Worm (Caenorhabditis elegans) whole organism, L4 larva: ENCODE results near the gene F41B5.12.
A peak's percentile ranks its signal among the peaks of the same experiment; 100 is the strongest.

Source experiments
- F49E8.2 ChIP-seq: sonication (generic microtip); optimal IDR thresholded peaks from 2 replicates; lab custom pipeline; 2016; ENCODE audit warnings: missing compliant biosample characterization, mild to moderate bottlenecking, missing genetic modification characterization, borderline replicate concordance
- Y75B8A.6 ChIP-seq: fragments of 200-800 bp; sonication (Bioruptor generic); IDR thresholded peaks from 2 replicates; pipeline ENCODE4 v1.3.6; 2022; ENCODE audit warnings: missing genetic modification reagents, missing genetic modification characterization, missing compliant biosample characterization
- ceh-44 ChIP-seq: fragments of 200-800 bp; sonication (Bioruptor generic); IDR thresholded peaks from 2 replicates; pipeline ENCODE4 v1.3.6; 2022; ENCODE audit warnings: missing genetic modification reagents, missing genetic modification characterization, missing compliant biosample characterization
- cey-2 ChIP-seq: sonication (generic microtip); optimal IDR thresholded peaks from 3 replicates; lab custom pipeline; 2017; ENCODE audit warnings: missing genetic modification characterization, mild to moderate bottlenecking, missing compliant biosample characterization, antibody characterized with exemption, borderline replicate concordance; ENCODE audit not compliant: insufficient read depth
- daf-12 ChIP-seq: fragments of 150-350 bp; optimal IDR thresholded peaks from 2 replicates; lab custom pipeline; 2014; ENCODE audit warnings: missing biosample characterization, missing genetic modification reagents, missing genetic modification characterization
- daf-16 ChIP-seq, 3 experiments: sonication (generic microtip); optimal IDR thresholded peaks; 2 replicates each; lab custom pipeline; 2016 to 2017; ENCODE audit warnings: missing genetic modification characterization in 3 of 3, missing genetic modification reagents in 3 of 3, mild to moderate bottlenecking in 2 of 3, missing compliant biosample characterization in 2 of 3, missing biosample characterization in 1 of 3, moderate library complexity in 1 of 3
- daf-19 ChIP-seq: fragments of 200-800 bp; sonication (Bioruptor generic); conservative IDR thresholded peaks from 2 replicates; pipeline ENCODE4 v1.3.6; 2022; ENCODE audit warnings: missing genetic modification characterization, missing compliant biosample characterization
- dmd-6 ChIP-seq: fragments of 200-800 bp; sonication (Bioruptor generic); IDR thresholded peaks from 2 replicates; pipeline ENCODE4 v1.3.6; 2022; ENCODE audit warnings: missing genetic modification reagents, missing genetic modification characterization, missing compliant biosample characterization
- dmd-8 ChIP-seq: fragments of 200-800 bp; sonication (Bioruptor generic); IDR thresholded peaks from 2 replicates; pipeline ENCODE4 v1.3.6; 2022; ENCODE audit warnings: missing genetic modification characterization, missing compliant biosample characterization
- duxl-1 ChIP-seq: sonication (generic microtip); optimal IDR thresholded peaks from 2 replicates; lab custom pipeline; 2016; ENCODE audit warnings: mild to moderate bottlenecking, missing genetic modification characterization, moderate library complexity, missing compliant biosample characterization; ENCODE audit not compliant: poor library complexity
- dve-1 ChIP-seq: sonication (generic microtip); optimal IDR thresholded peaks from 2 replicates; lab custom pipeline; 2017; ENCODE audit warnings: antibody characterized with exemption, mild to moderate bottlenecking, missing genetic modification characterization, missing compliant biosample characterization; ENCODE audit not compliant: insufficient read depth
- gei-8 ChIP-seq: fragments of 200-800 bp; sonication (Bioruptor generic); optimal IDR thresholded peaks from 2 replicates; lab custom pipeline; 2018; ENCODE audit warnings: mild to moderate bottlenecking, missing genetic modification characterization, missing compliant biosample characterization
- hif-1 ChIP-seq, 2 experiments: sonication (generic microtip); optimal IDR thresholded peaks; 2 replicates each; lab custom pipeline; 2016 to 2017; ENCODE audit warnings: missing compliant biosample characterization in 2 of 2, missing genetic modification characterization in 2 of 2, missing genetic modification reagents in 2 of 2, missing genotype in 2 of 2, mild to moderate bottlenecking in 1 of 2
- hlh-11 ChIP-seq: fragments of 200-800 bp; sonication (Bioruptor generic); optimal IDR thresholded peaks from 2 replicates; lab custom pipeline; 2018; ENCODE audit warnings: mild to moderate bottlenecking, missing genetic modification characterization, missing compliant biosample characterization
- hlh-30 ChIP-seq: sonication (generic microtip); optimal IDR thresholded peaks from 2 replicates; lab custom pipeline; 2017; ENCODE audit warnings: antibody characterized with exemption, mild to moderate bottlenecking, missing genetic modification characterization, missing compliant biosample characterization; ENCODE audit not compliant: insufficient read depth
- lin-1 ChIP-seq: fragments of 200-800 bp; sonication (Bioruptor generic); IDR thresholded peaks from 2 replicates; pipeline ENCODE4 v1.3.6; 2022; ENCODE audit warnings: missing genetic modification reagents, missing genetic modification characterization, missing compliant biosample characterization
- mdl-1 ChIP-seq, 2 experiments: fragments of 150-350 bp in 1 of 2; sonication (generic microtip) in 1 of 2; optimal IDR thresholded peaks; 2 replicates each; lab custom pipeline; 2014 to 2017; ENCODE audit warnings: missing biosample characterization in 2 of 2, missing genetic modification characterization in 2 of 2
- mep-1 ChIP-seq: fragments of 150-350 bp; sonication (generic microtip); optimal IDR thresholded peaks from 3 replicates; lab custom pipeline; 2014; ENCODE audit warnings: missing biosample characterization, missing genetic modification characterization
- mxl-2 ChIP-seq: fragments of 200-800 bp; sonication (Bioruptor generic); conservative IDR thresholded peaks from 2 replicates; pipeline ENCODE4 v1.3.6; 2022; ENCODE audit warnings: missing genetic modification reagents, missing genetic modification characterization, missing compliant biosample characterization
- nhr-10 ChIP-seq: fragments of 150-350 bp; optimal IDR thresholded peaks from 2 replicates; lab custom pipeline; 2014; ENCODE audit warnings: missing biosample characterization, missing genetic modification characterization
- nhr-102 ChIP-seq: sonication (generic microtip); optimal IDR thresholded peaks from 2 replicates; lab custom pipeline; 2016; ENCODE audit warnings: mild to moderate bottlenecking, missing genetic modification characterization, moderate library complexity, missing compliant biosample characterization
- nhr-11 ChIP-seq: fragments of 150-350 bp; optimal IDR thresholded peaks from 2 replicates; lab custom pipeline; 2014; ENCODE audit warnings: missing biosample characterization, missing genetic modification characterization
- nhr-28 ChIP-seq: fragments of 150-350 bp; optimal IDR thresholded peaks from 2 replicates; lab custom pipeline; 2014; ENCODE audit warnings: missing biosample characterization, missing genetic modification characterization
- nhr-48 ChIP-seq: sonication (generic microtip); optimal IDR thresholded peaks from 2 replicates; lab custom pipeline; 2016; ENCODE audit warnings: mild to moderate bottlenecking, missing genetic modification characterization, missing compliant biosample characterization
- nhr-77 ChIP-seq: fragments of 150-350 bp; optimal IDR thresholded peaks from 2 replicates; lab custom pipeline; 2014; ENCODE audit warnings: missing biosample characterization, missing genetic modification characterization
- pha-4 ChIP-seq, 2 experiments: fragments of 150-350 bp in 1 of 2; fragments of 200-800 bp in 1 of 2; sonication (Bioruptor generic) in 1 of 2; IDR thresholded peaks in 1 of 2; optimal IDR thresholded peaks in 1 of 2; 2 replicates each; pipeline versions ENCODE4 v1.3.6 to Lab custom; 2014 to 2022; ENCODE audit warnings: missing genetic modification characterization in 2 of 2, missing genetic modification reagents in 2 of 2, missing biosample characterization in 1 of 2, missing compliant biosample characterization in 1 of 2
- pqm-1 ChIP-seq: sonication (generic microtip); optimal IDR thresholded peaks from 2 replicates; lab custom pipeline; 2017; ENCODE audit warnings: missing biosample characterization, missing genetic modification characterization
- rbr-2 ChIP-seq: sonication (generic microtip); optimal IDR thresholded peaks from 2 replicates; lab custom pipeline; 2016; ENCODE audit warnings: missing genotype, missing genetic modification characterization, missing compliant biosample characterization
- saeg-2 ChIP-seq: fragments of 200-800 bp; sonication (Bioruptor generic); IDR thresholded peaks from 2 replicates; pipeline ENCODE4 v1.3.6; 2022; ENCODE audit warnings: missing genetic modification reagents, missing genetic modification characterization, missing compliant biosample characterization
- skn-1 ChIP-seq: fragments of 150-350 bp; optimal IDR thresholded peaks from 2 replicates; lab custom pipeline; 2014; ENCODE audit warnings: missing biosample characterization, missing genetic modification characterization
- snpc-1.2 ChIP-seq: fragments of 200-800 bp; sonication (Bioruptor generic); IDR thresholded peaks from 2 replicates; pipeline ENCODE4 v1.3.6; 2022; ENCODE audit warnings: missing genetic modification reagents, missing genetic modification characterization, missing compliant biosample characterization
- spr-3 ChIP-seq: fragments of 200-800 bp; sonication (Bioruptor generic); optimal IDR thresholded peaks from 2 replicates; lab custom pipeline; 2018; ENCODE audit warnings: mild to moderate bottlenecking, missing genetic modification characterization, missing compliant biosample characterization
- unc-130 ChIP-seq: sonication (generic microtip); optimal IDR thresholded peaks from 2 replicates; lab custom pipeline; 2016; ENCODE audit warnings: missing genetic modification reagents, missing genetic modification characterization, missing compliant biosample characterization
- unc-62 ChIP-seq, 3 experiments: fragments of 150-350 bp in 1 of 3; sonication (generic microtip); optimal IDR thresholded peaks in 2 of 3; peaks in 1 of 3; 1 replicate in 1 of 3; 2 replicates in 2 of 3; lab custom pipeline; 2014 to 2017; ENCODE audit warnings: missing biosample characterization in 3 of 3, missing genetic modification characterization in 3 of 3, missing genetic modification reagents in 3 of 3, missing genotype in 1 of 3
- zip-2 ChIP-seq: fragments of 150-350 bp; optimal IDR thresholded peaks from 2 replicates; lab custom pipeline; 2014; ENCODE audit warnings: missing biosample characterization, missing genetic modification characterization
- ztf-7 ChIP-seq: fragments of 150-350 bp; optimal IDR thresholded peaks from 2 replicates; lab custom pipeline; 2014; ENCODE audit warnings: missing biosample characterization, missing genetic modification characterization

Gene F41B5.12

DNA sequence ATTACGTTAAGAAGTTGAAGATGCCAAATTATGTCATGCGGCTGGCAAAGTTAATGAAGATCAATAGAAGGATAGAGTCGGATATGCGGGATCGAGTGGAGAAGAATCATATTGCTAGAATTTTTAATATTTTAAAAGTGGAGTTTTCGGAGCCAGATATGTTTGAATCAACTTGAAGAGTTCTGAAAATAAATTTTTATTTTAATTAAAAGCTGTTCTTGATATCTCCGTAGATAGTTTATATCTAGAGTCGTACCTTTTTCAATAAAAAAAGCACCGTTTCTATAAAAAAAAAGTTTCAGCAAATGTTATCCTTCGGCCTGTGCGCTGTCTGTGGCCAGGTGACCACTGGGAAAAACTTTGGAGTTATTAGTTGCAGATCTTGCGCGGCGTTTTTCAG lies 27.6 kb upstream of the F41B5.12 start, which contains the start of gene nhr-96:
nhr-96 (plus strand) TSS at position 301 of the 400 bp plus-strand sequence.
- TF ChIP-seq nhr-48 (no peak), duxl-1 (tag; lab: Kevin White, UChicago) (no peak), zip-2 (tag; lab: Kevin White, UChicago) (no peak)

DNA sequence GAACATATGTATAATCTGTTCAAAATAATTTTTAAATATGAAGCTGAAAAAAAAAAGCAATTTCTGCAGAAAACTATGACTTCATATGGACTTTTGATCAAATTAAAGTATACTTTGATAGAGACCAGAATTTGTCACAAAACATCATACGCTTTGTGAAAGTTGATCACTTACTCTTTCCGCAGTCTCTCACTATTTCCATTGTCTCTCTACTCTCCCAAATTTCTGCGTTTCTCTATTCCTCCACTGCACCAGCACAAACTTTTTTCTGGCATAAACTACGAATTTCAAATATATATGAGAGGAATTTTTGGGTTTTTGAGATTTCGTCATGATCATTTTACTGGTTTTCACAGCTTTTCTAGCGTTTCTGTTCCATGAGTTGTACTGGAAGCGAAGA lies 24.9 kb upstream of the F41B5.12 start, which contains the start of gene cyp-33C4:
cyp-33C4 (plus strand) TSS at position 293 of the 400 bp plus-strand sequence.
- TF ChIP-seq nhr-102 (tag; lab: Kevin White, UChicago) (peak; percentile 8), nhr-28 (tag; lab: Kevin White, UChicago) (peak; percentile 91), pqm-1 (tag; lab: Kevin White, UChicago) (peak; percentile 5), dmd-6 (GFP tag; lab: Robert Waterston, UW) (peak; percentile 75), nhr-77 (tag; lab: Kevin White, UChicago) (peak; percentile 14), spr-3 (GFP tag; lab: Kevin White, UChicago) (no peak), dmd-8 (no peak), dve-1 (tag; lab: Kevin White, UChicago) (peak; percentile 34), hlh-11 (tag; lab: Kevin White, UChicago) (peak; percentile 52), ztf-7 (no peak), F49E8.2 (tag; lab: Kevin White, UChicago) (no peak), unc-130 (GFP tag; lab: Kevin White, UChicago) (no peak), daf-16 (GFP tag; optimal IDR thresholded peaks at IDR 0.05; lab: Kevin White, UChicago) (no peak), daf-16 (tag; optimal IDR thresholded peaks at IDR 0.05; lab: Kevin White, UChicago) (peak; percentile 10), unc-62 (GFP tag; optimal IDR thresholded peaks at IDR 0.05 in 1 of 2; lab: Kevin White, UChicago) (peak in 1 of 2 experiments; percentile 35), unc-62 (tag; optimal IDR thresholded peaks at IDR 0.05; lab: Kevin White, UChicago) (no peak), hlh-30 (tag; lab: Kevin White, UChicago) (peak; percentile 32), hif-1 (tag; optimal IDR thresholded peaks at IDR 0.05; lab: Kevin White, UChicago) (no peak), mep-1 (tag; lab: Kevin White, UChicago) (peak; percentile 19)

DNA sequence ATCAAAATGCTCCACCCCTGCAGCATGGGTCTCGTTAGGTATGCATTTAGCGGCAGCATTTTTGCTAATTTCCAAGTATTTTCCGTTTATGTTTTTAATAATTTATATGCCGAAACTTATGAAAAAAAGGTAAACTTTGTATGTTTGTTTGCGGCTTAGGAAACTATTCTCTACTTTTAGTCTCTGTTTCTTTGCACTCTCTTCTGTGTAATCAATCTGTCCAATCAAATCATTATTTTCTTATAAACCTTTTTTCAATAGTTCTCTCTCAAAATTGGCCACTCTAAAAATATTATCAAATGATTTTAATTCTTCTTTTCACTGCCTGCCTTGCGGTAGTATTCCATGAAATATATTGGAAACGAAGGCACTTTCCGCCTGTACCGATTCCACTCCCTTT lies 22.7 kb upstream of the F41B5.12 start:
- peak; percentile 14 for TF ChIP-seq dve-1 (tag; lab: Kevin White, UChicago)
- peak; percentile 28 for TF ChIP-seq nhr-28 (tag; lab: Kevin White, UChicago)
- TF ChIP-seq pha-4 (GFP tag; IDR thresholded peaks at IDR 0.05; lab: Robert Waterston, UW): no peak
- TF ChIP-seq pha-4 (tag; optimal IDR thresholded peaks at IDR 0.05; lab: Kevin White, UChicago): no peak
- no peak for TF ChIP-seq F49E8.2 (tag; lab: Kevin White, UChicago)
- no peak for TF ChIP-seq rbr-2
- peak in 1 of 2 experiments; percentile 28 for TF ChIP-seq unc-62 (GFP tag; optimal IDR thresholded peaks at IDR 0.05 in 1 of 2; lab: Kevin White, UChicago)
- no peak for TF ChIP-seq unc-62 (tag; optimal IDR thresholded peaks at IDR 0.05; lab: Kevin White, UChicago)
- TF ChIP-seq saeg-2 (GFP tag; lab: Robert Waterston, UW): no peak
- TF ChIP-seq spr-3 (GFP tag; lab: Kevin White, UChicago): no peak
- TF ChIP-seq daf-16 (GFP tag; optimal IDR thresholded peaks at IDR 0.05; lab: Kevin White, UChicago): no peak
- TF ChIP-seq daf-16 (tag; optimal IDR thresholded peaks at IDR 0.05; lab: Kevin White, UChicago): peak; percentile 37
- TF ChIP-seq ceh-44: no peak
- no peak for TF ChIP-seq Y75B8A.6 (GFP tag; lab: Robert Waterston, UW)
- TF ChIP-seq nhr-11 (tag; lab: Kevin White, UChicago): no peak
- no peak for TF ChIP-seq daf-12 (tag; lab: Kevin White, UChicago)
- no peak for TF ChIP-seq mxl-2 (GFP tag; lab: Robert Waterston, UW)

DNA sequence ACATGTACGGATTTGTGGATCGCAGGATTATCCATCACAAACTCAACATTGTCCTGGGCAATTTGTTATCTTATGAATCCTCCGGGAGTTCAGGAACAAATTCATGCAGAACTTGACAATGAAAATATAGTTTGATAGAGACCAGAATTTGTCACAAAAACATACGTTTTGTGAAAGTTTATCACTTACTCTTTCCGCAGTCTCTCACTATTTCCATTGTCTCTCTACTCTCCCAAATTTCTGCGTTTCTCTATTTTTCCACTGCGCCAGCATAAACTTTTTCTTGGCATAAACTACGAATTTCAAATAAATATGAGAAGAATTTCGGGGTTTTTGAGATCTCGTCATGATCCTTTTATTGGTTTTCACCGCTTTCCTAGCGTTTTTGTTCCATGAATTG lies 18.1 kb upstream of the F41B5.12 start, which contains the start of gene cyp-33C3:
cyp-33C3 (plus strand) TSS at position 149 of the 400 bp plus-strand sequence.
- TF ChIP-seq nhr-10 (no peak), saeg-2 (GFP tag; lab: Robert Waterston, UW) (no peak), daf-16 (GFP tag; optimal IDR thresholded peaks at IDR 0.05; lab: Kevin White, UChicago) (no peak), daf-16 (tag; optimal IDR thresholded peaks at IDR 0.05; lab: Kevin White, UChicago) (peak; percentile 9), dve-1 (tag; lab: Kevin White, UChicago) (no peak), unc-62 (GFP tag; optimal IDR thresholded peaks at IDR 0.05 in 1 of 2; lab: Kevin White, UChicago) (no peak), unc-62 (tag; optimal IDR thresholded peaks at IDR 0.05; lab: Kevin White, UChicago) (no peak), lin-1 (GFP tag; lab: Robert Waterston, UW) (no peak), daf-19 (GFP tag; lab: Robert Waterston, UW) (no peak), snpc-1.2 (GFP tag; lab: Robert Waterston, UW) (no peak), nhr-28 (tag; lab: Kevin White, UChicago) (peak; percentile 84), cey-2 (no peak), dmd-6 (GFP tag; lab: Robert Waterston, UW) (peak; percentile 28; the same call in 1 of the 2 replicates), skn-1 (tag; lab: Kevin White, UChicago) (no peak), gei-8 (GFP tag; lab: Kevin White, UChicago) (no peak), mdl-1 (tag; optimal IDR thresholded peaks at IDR 0.05; lab: Kevin White, UChicago) (no peak)
